Worm (Caenorhabditis elegans): ENCODE data around the gene tmem-138.

ce11 chrII:8144543-8144942, 12.6 kb upstream of the tmem-138 start, which contains the start of gene F10B5.2:
- TF ChIP-seq dao-5 (tag; optimal IDR thresholded peaks at IDR 0.05) (no peak), him-1 (tag; optimal IDR thresholded peaks at IDR 0.05) (no peak), W03F9.2 (tag; optimal IDR thresholded peaks at IDR 0.05) (no peak)
